Worm (Caenorhabditis elegans) whole organism, midembryonic: ENCODE measurements around the gene nlp-36.

Experiments
- T22C8.4 ChIP-seq: fragments of 200-800 bp; sonication (Bioruptor generic); IDR thresholded peaks from 2 replicates; pipeline ENCODE4 v1.3.6; 2022; ENCODE audit warnings: missing genetic modification characterization, missing compliant biosample characterization
- cog-1 ChIP-seq: sonication (generic microtip); optimal IDR thresholded peaks from 2 replicates; lab custom pipeline; 2016; ENCODE audit warnings: missing genetic modification characterization, missing compliant biosample characterization
- flt-1 ChIP-seq: fragments of 200-800 bp; sonication (Bioruptor generic); IDR thresholded peaks from 2 replicates; pipeline ENCODE4 v1.3.6; 2022; ENCODE audit warnings: missing genetic modification characterization, missing compliant biosample characterization
- klf-2 ChIP-seq: fragments of 200-800 bp; sonication (Bioruptor generic); conservative IDR thresholded peaks from 2 replicates; pipeline ENCODE4 v1.3.6; 2022; ENCODE audit warnings: missing genetic modification reagents, missing genetic modification characterization, missing compliant biosample characterization
- med-1 ChIP-seq: sonication (generic microtip); optimal IDR thresholded peaks from 2 replicates; lab custom pipeline; 2017; ENCODE audit warnings: missing genetic modification characterization, mild to moderate bottlenecking, missing compliant biosample characterization, antibody characterized with exemption, missing genetic modification reagents; ENCODE audit not compliant: insufficient read depth
- ref-1 ChIP-seq: fragments of 200-800 bp; sonication (Bioruptor generic); conservative IDR thresholded peaks from 2 replicates; pipeline ENCODE4 v1.3.6; 2022; ENCODE audit warnings: missing genetic modification reagents, missing genetic modification characterization, missing compliant biosample characterization
- tab-1 ChIP-seq: fragments of 200-800 bp; sonication (Bioruptor generic); IDR thresholded peaks from 2 replicates; pipeline ENCODE4 v1.3.6; 2022; ENCODE audit warnings: missing genetic modification characterization, missing compliant biosample characterization
- ztf-23 ChIP-seq: fragments of 200-800 bp; sonication (Bioruptor generic); IDR thresholded peaks from 2 replicates; pipeline ENCODE4 v1.3.6; 2022; ENCODE audit warnings: missing genetic modification reagents, missing genetic modification characterization, missing compliant biosample characterization
- ztf-29 ChIP-seq: fragments of 200-800 bp; sonication (Bioruptor generic); IDR thresholded peaks from 2 replicates; pipeline ENCODE4 v1.3.6; 2022; ENCODE audit warnings: missing genetic modification reagents, missing genetic modification characterization, missing compliant biosample characterization

- TF ChIP-seq flt-1 (GFP tag; lab: Robert Waterston, UW) (no peak), tab-1 (GFP tag; lab: Robert Waterston, UW) (no peak), klf-2 (GFP tag; lab: Robert Waterston, UW) (no peak), cog-1 (tag; lab: Kevin White, UChicago) (no peak), med-1 (GFP tag; lab: Kevin White, UChicago) (no peak), ztf-23 (no peak), ref-1 (no peak), ztf-29 (GFP tag; lab: Robert Waterston, UW) (no peak), T22C8.4 (no peak)
Measured at ce11 chrIII:9449831-9450230, 38.7 kb upstream of the nlp-36 start, which contains the start of gene F54C8.6.
